Fruit fly (Drosophila melanogaster) whole organism, embryonic: Measurements from ENCODE around the gene CG17267.

Source experiments
- Blimp-1 ChIP-seq: fragments of 200-800 bp; sonication (Bioruptor generic); optimal IDR thresholded peaks from 3 replicates; lab custom pipeline; 2018; ENCODE audit warnings: missing biosample characterization, missing genetic modification characterization, mild to moderate bottlenecking, moderate library complexity, missing genetic modification reagents
- CG11695 ChIP-seq: fragments of 200-800 bp; sonication (Bioruptor generic); IDR thresholded peaks from 3 replicates; pipeline ENCODE4 v1.3.6; 2022; ENCODE audit warnings: missing biosample characterization, missing genetic modification characterization
- CG12071 ChIP-seq: fragments of 200-800 bp; sonication (Bioruptor generic); optimal IDR thresholded peaks from 3 replicates; lab custom pipeline; 2018; ENCODE audit warnings: missing biosample characterization, mild to moderate bottlenecking, missing genetic modification characterization
- CG12236 ChIP-seq: fragments of 200-800 bp; sonication (Bioruptor generic); optimal IDR thresholded peaks from 2 replicates; lab custom pipeline; 2016; ENCODE audit warnings: missing biosample characterization, missing genetic modification characterization
- CG16813 ChIP-seq: fragments of 200-800 bp; sonication (Bioruptor generic); IDR thresholded peaks from 3 replicates; pipeline ENCODE4 v1.3.6; 2022; ENCODE audit warnings: missing biosample characterization, missing genetic modification characterization; ENCODE audit not compliant: partially characterized antibody
- CG16815 ChIP-seq: fragments of 200-800 bp; sonication (Bioruptor generic); optimal IDR thresholded peaks from 3 replicates; lab custom pipeline; 2017; ENCODE audit warnings: missing biosample characterization, mild to moderate bottlenecking, missing genetic modification characterization
- CG17328 ChIP-seq: fragments of 200-800 bp; sonication (Bioruptor generic); IDR thresholded peaks from 2 replicates; pipeline ENCODE4 v1.3.6; 2022; ENCODE audit warnings: missing biosample characterization, missing genetic modification characterization
- CG17361 ChIP-seq: fragments of 200-800 bp; sonication (Bioruptor generic); IDR thresholded peaks from 3 replicates; pipeline ENCODE4 v1.3.6; 2022; ENCODE audit warnings: missing biosample characterization, missing genetic modification characterization
- CG1832 ChIP-seq: fragments of 200-800 bp; sonication (Bioruptor generic); optimal IDR thresholded peaks from 2 replicates; lab custom pipeline; 2017; ENCODE audit warnings: missing biosample characterization, mild to moderate bottlenecking, missing genetic modification characterization, inconsistent platforms
- CG31224 ChIP-seq: fragments of 200-800 bp; sonication (Bioruptor generic); IDR thresholded peaks from 2 replicates; pipeline ENCODE4 v1.3.6; 2022; ENCODE audit warnings: missing biosample characterization, missing genetic modification characterization
- CG32772 ChIP-seq: fragments of 200-800 bp; sonication (Bioruptor generic); IDR thresholded peaks from 2 replicates; pipeline ENCODE4 v1.3.6; 2022; ENCODE audit warnings: missing biosample characterization, missing genetic modification characterization
- CG4730 ChIP-seq: fragments of 200-800 bp; sonication (Bioruptor generic); IDR thresholded peaks from 2 replicates; pipeline ENCODE4 v1.3.6; 2022; ENCODE audit warnings: missing biosample characterization, missing genetic modification characterization
- CG5180 ChIP-seq: fragments of 200-800 bp; sonication (Bioruptor generic); optimal IDR thresholded peaks from 3 replicates; lab custom pipeline; 2017; ENCODE audit warnings: missing biosample characterization, missing genetic modification characterization, mild to moderate bottlenecking, moderate library complexity, missing genetic modification reagents
- CG7745 ChIP-seq: fragments of 200-800 bp; sonication (Bioruptor generic); optimal IDR thresholded peaks from 2 replicates; lab custom pipeline; 2018; ENCODE audit warnings: missing biosample characterization, mild to moderate bottlenecking, missing genetic modification characterization, moderate library complexity
- CG9817 ChIP-seq: fragments of 200-800 bp; sonication (Bioruptor generic); optimal IDR thresholded peaks from 2 replicates; lab custom pipeline; 2018; ENCODE audit warnings: missing biosample characterization, mild to moderate bottlenecking, missing genetic modification characterization, moderate library complexity
- Dip2 ChIP-seq: fragments of 200-800 bp; sonication (Bioruptor generic); IDR thresholded peaks from 2 replicates; pipeline ENCODE4 v1.3.6; 2022; ENCODE audit warnings: missing biosample characterization, missing genetic modification characterization
- Fer3 ChIP-seq: fragments of 200-800 bp; sonication (Bioruptor generic); optimal IDR thresholded peaks from 2 replicates; lab custom pipeline; 2018; ENCODE audit warnings: missing biosample characterization, mild to moderate bottlenecking, missing genetic modification characterization, moderate library complexity
- Gug ChIP-seq: fragments of 200-800 bp; sonication (Bioruptor generic); IDR thresholded peaks from 4 replicates; pipeline ENCODE4 v1.3.6; 2022; ENCODE audit warnings: missing biosample characterization, missing genetic modification characterization
- H15 ChIP-seq: fragments of 200-800 bp; sonication (Bioruptor generic); IDR thresholded peaks from 3 replicates; pipeline ENCODE4 v1.3.6; 2022; ENCODE audit warnings: missing biosample characterization, missing genetic modification characterization
- Hmr ChIP-seq: fragments of 200-800 bp; sonication (Bioruptor generic); optimal IDR thresholded peaks from 3 replicates; lab custom pipeline; 2017; ENCODE audit warnings: mild to moderate bottlenecking, missing biosample characterization, missing genetic modification reagents, missing genetic modification characterization
- Hr78 ChIP-seq, 2 experiments: fragments of 200-800 bp in 1 of 2; fragments of >200 bp in 1 of 2; sonication (Bioruptor generic) in 1 of 2; optimal IDR thresholded peaks; 2 replicates each; lab custom pipeline; 2017 to 2019; ENCODE audit warnings: missing biosample characterization in 2 of 2, missing genetic modification characterization in 2 of 2, mild to moderate bottlenecking in 1 of 2, moderate library complexity in 1 of 2
- Lim3 ChIP-seq: fragments of 200-800 bp; sonication (Bioruptor generic); IDR thresholded peaks from 2 replicates; pipeline ENCODE4 v1.3.6; 2022; ENCODE audit warnings: missing biosample characterization, missing genetic modification characterization
- NK7.1 ChIP-seq: fragments of 200-800 bp; sonication (Bioruptor generic); optimal IDR thresholded peaks from 3 replicates; lab custom pipeline; 2016; ENCODE audit warnings: missing biosample characterization, missing genetic modification characterization
- Oaz ChIP-seq: fragments of 200-800 bp; sonication (Bioruptor generic); IDR thresholded peaks from 2 replicates; pipeline ENCODE4 v1.3.6; 2022; ENCODE audit warnings: missing biosample characterization, missing genetic modification characterization
- Scr ChIP-seq: fragments of 200-800 bp; sonication (Bioruptor generic); IDR thresholded peaks from 2 replicates; pipeline ENCODE4 v1.3.6; 2022; ENCODE audit warnings: missing biosample characterization, missing genetic modification characterization; ENCODE audit not compliant: partially characterized antibody
- Xbp1 ChIP-seq: fragments of 200-800 bp; sonication (Bioruptor generic); optimal IDR thresholded peaks from 3 replicates; lab custom pipeline; 2016; ENCODE audit warnings: missing biosample characterization, mild to moderate bottlenecking, missing genetic modification characterization
- ab ChIP-seq: fragments of 200-800 bp; sonication (Bioruptor generic); optimal IDR thresholded peaks from 2 replicates; lab custom pipeline; 2016; ENCODE audit warnings: missing biosample characterization, missing genetic modification characterization
- corto ChIP-seq: fragments of 200-800 bp; sonication (Bioruptor generic); optimal IDR thresholded peaks from 2 replicates; lab custom pipeline; 2016; ENCODE audit warnings: missing biosample characterization, mild to moderate bottlenecking, missing genetic modification characterization, moderate library complexity
- crc ChIP-seq: fragments of 200-800 bp; sonication (Bioruptor generic); optimal IDR thresholded peaks from 2 replicates; lab custom pipeline; 2016; ENCODE audit warnings: missing biosample characterization, missing genetic modification characterization
- dan ChIP-seq: fragments of 200-800 bp; sonication (Bioruptor generic); IDR thresholded peaks from 2 replicates; pipeline ENCODE4 v1.3.6; 2022; ENCODE audit warnings: missing biosample characterization, missing genetic modification characterization
- ems ChIP-seq: fragments of 200-800 bp; sonication (Bioruptor generic); optimal IDR thresholded peaks from 3 replicates; lab custom pipeline; 2016; ENCODE audit warnings: missing biosample characterization, missing genetic modification characterization
- eve ChIP-seq, 2 experiments: fragments of >200 bp; optimal IDR thresholded peaks; 2 replicates each; lab custom pipeline; 2017; ENCODE audit warnings: missing biosample characterization in 2 of 2, missing genetic modification characterization in 2 of 2
- exex ChIP-seq: fragments of 200-800 bp; sonication (Bioruptor generic); optimal IDR thresholded peaks from 4 replicates; lab custom pipeline; 2018; ENCODE audit warnings: missing biosample characterization, mild to moderate bottlenecking, missing genetic modification characterization, moderate library complexity
- eyg ChIP-seq: fragments of 200-800 bp; sonication (Bioruptor generic); optimal IDR thresholded peaks from 3 replicates; lab custom pipeline; 2016; ENCODE audit warnings: missing biosample characterization, missing genetic modification characterization
- fd64A ChIP-seq: fragments of 200-800 bp; sonication (Bioruptor generic); optimal IDR thresholded peaks from 3 replicates; lab custom pipeline; 2018; ENCODE audit warnings: missing biosample characterization, mild to moderate bottlenecking, missing genetic modification characterization
- gfzf ChIP-seq: fragments of 200-800 bp; sonication (Bioruptor generic); optimal IDR thresholded peaks from 2 replicates; lab custom pipeline; 2016; ENCODE audit warnings: missing biosample characterization, mild to moderate bottlenecking, missing genetic modification characterization, moderate library complexity
- hth ChIP-seq: fragments of >200 bp; optimal IDR thresholded peaks from 2 replicates; lab custom pipeline; 2017; ENCODE audit warnings: inconsistent platforms
- ind ChIP-seq: fragments of 200-800 bp; sonication (Bioruptor generic); optimal IDR thresholded peaks from 3 replicates; lab custom pipeline; 2016; ENCODE audit warnings: missing biosample characterization, missing genetic modification characterization
- kah ChIP-seq: fragments of 200-800 bp; sonication (Bioruptor generic); optimal IDR thresholded peaks from 2 replicates; lab custom pipeline; 2018; ENCODE audit warnings: missing biosample characterization, mild to moderate bottlenecking, missing genetic modification characterization
- lov ChIP-seq, 2 experiments: fragments of 200-800 bp in 1 of 2; fragments of >200 bp in 1 of 2; sonication (Bioruptor generic) in 1 of 2; IDR thresholded peaks in 1 of 2; optimal IDR thresholded peaks in 1 of 2; 2 replicates in 1 of 2; 3 replicates in 1 of 2; pipeline versions ENCODE4 v1.3.6 to Lab custom; 2017 to 2022; ENCODE audit warnings: missing biosample characterization in 1 of 2, missing genetic modification characterization in 1 of 2
- maf-S ChIP-seq: fragments of 200-800 bp; sonication (Bioruptor generic); optimal IDR thresholded peaks from 2 replicates; lab custom pipeline; 2016; ENCODE audit warnings: missing biosample characterization, missing genetic modification characterization
- odd ChIP-seq: fragments of 200-800 bp; sonication (Bioruptor generic); optimal IDR thresholded peaks from 2 replicates; lab custom pipeline; 2017; ENCODE audit warnings: missing biosample characterization, mild to moderate bottlenecking, missing genetic modification characterization
- otp ChIP-seq: fragments of 200-800 bp; sonication (Bioruptor generic); IDR thresholded peaks from 3 replicates; pipeline ENCODE4, ENCODE4 v1.3.6; 2022; ENCODE audit warnings: missing biosample characterization, missing genetic modification characterization
- pros ChIP-seq: fragments of 200-800 bp; sonication (Bioruptor generic); optimal IDR thresholded peaks from 3 replicates; lab custom pipeline; 2019; ENCODE audit warnings: missing biosample characterization, mild to moderate bottlenecking, missing genetic modification characterization, moderate library complexity
- sens ChIP-seq: fragments of 200-800 bp; sonication (Bioruptor generic); peaks from one replicate; lab custom pipeline; 2016; ENCODE audit warnings: missing biosample characterization, missing genetic modification characterization
- seq ChIP-seq: fragments of 200-800 bp; sonication (Bioruptor generic); IDR thresholded peaks from 2 replicates; pipeline ENCODE4 v1.3.6; 2022; ENCODE audit warnings: missing biosample characterization, missing genetic modification characterization
- sob ChIP-seq: fragments of 200-800 bp; sonication (Bioruptor generic); IDR thresholded peaks from 2 replicates; pipeline ENCODE4 v1.3.6; 2022; ENCODE audit warnings: missing biosample characterization, missing genetic modification characterization
- tna ChIP-seq: fragments of 200-800 bp; sonication (Bioruptor generic); IDR thresholded peaks from 2 replicates; pipeline ENCODE4 v1.3.6; 2022; ENCODE audit warnings: missing biosample characterization, missing genetic modification characterization; ENCODE audit not compliant: partially characterized antibody
- tx ChIP-seq: fragments of 200-800 bp; sonication (Bioruptor generic); optimal IDR thresholded peaks from 2 replicates; lab custom pipeline; 2016; ENCODE audit warnings: missing biosample characterization, missing genetic modification characterization
- vvl ChIP-seq: fragments of 200-800 bp; sonication (Bioruptor generic); IDR thresholded peaks from 2 replicates; pipeline ENCODE4 v1.3.6; 2022; ENCODE audit warnings: missing biosample characterization, missing genetic modification characterization
- wek ChIP-seq: fragments of 200-800 bp; sonication (Bioruptor generic); optimal IDR thresholded peaks from 3 replicates; lab custom pipeline; 2018; ENCODE audit warnings: missing biosample characterization, mild to moderate bottlenecking, missing genetic modification characterization, moderate library complexity
- zfh2 ChIP-seq: fragments of 200-800 bp; sonication (Bioruptor generic); optimal IDR thresholded peaks from 2 replicates; lab custom pipeline; 2016; ENCODE audit warnings: missing biosample characterization, missing genetic modification characterization

The CG17267 gene

DNA sequence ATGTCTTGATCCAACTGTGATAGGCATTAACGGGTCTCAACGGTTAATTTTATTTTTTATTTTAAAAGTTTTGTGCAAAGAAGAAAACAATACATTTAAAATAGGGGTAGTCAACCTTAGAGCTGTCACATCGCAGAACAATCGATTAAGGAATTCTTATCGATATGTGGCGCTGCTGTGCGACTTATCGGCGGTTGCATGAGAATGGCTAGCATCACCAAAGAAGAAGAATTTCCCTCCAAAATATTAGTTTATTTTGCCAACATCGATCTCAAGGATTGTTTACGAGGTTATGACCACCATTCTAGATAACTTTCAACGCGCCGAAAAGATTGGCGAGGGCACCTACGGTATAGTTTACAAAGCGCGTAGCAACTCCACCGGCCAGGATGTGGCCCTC is 3.5 kb downstream of the CG17267 start, which contains the start of gene Cdk2 (continued):
- TF ChIP-seq dan (GFP tag; lab: Robert Waterston, UW) = no peak
- TF ChIP-seq Xbp1 = peak; percentile 34
- peak; percentile 33; the same call in 1 of the 2 replicates for TF ChIP-seq sob
- peak; percentile 98 for TF ChIP-seq wek (GFP tag; lab: Kevin White, UChicago)
- TF ChIP-seq Hr78 (GFP tag; optimal IDR thresholded peaks at IDR 0.05; lab: Kevin White, UChicago) = no peak
- no peak for TF ChIP-seq CG4730 (GFP tag; lab: Robert Waterston, UW)
- TF ChIP-seq eyg (GFP tag; lab: Kevin White, UChicago) = no peak
- no peak for TF ChIP-seq Lim3
- no peak for TF ChIP-seq odd (GFP tag; lab: Kevin White, UChicago)
- no peak for TF ChIP-seq lov (optimal IDR thresholded peaks at IDR 0.05; lab: Kevin White, UChicago)
- no peak for TF ChIP-seq lov (GFP tag; IDR thresholded peaks at IDR 0.05; lab: Robert Waterston, UW)
- no peak for TF ChIP-seq CG5180 (GFP tag; lab: Kevin White, UChicago)
- no peak for TF ChIP-seq CG31224
- no peak for TF ChIP-seq pros (GFP tag; lab: Kevin White, UChicago)
- no peak for TF ChIP-seq CG12236 (GFP tag; lab: Kevin White, UChicago)
- TF ChIP-seq NK7.1 = no peak
- TF ChIP-seq ind = no peak
- peak; percentile 92 for TF ChIP-seq Scr
- TF ChIP-seq CG9817 (tag; lab: Kevin White, UChicago) = no peak
- TF ChIP-seq CG17361 (GFP tag; lab: Robert Waterston, UW) = no peak
- no peak for TF ChIP-seq Oaz (GFP tag; lab: Robert Waterston, UW)
- TF ChIP-seq gfzf (GFP tag; lab: Kevin White, UChicago) = peak; percentile 1
- no peak; the same call in 3 of the 4 replicates for TF ChIP-seq Gug (GFP tag; lab: Robert Waterston, UW)
- TF ChIP-seq CG17328 = no peak
- TF ChIP-seq tna = peak; percentile 87
- TF ChIP-seq H15 (GFP tag; lab: Robert Waterston, UW) = no peak
- no peak for TF ChIP-seq Hmr (GFP tag; lab: Kevin White, UChicago)
- TF ChIP-seq seq = no peak
- no peak for TF ChIP-seq Blimp-1
- TF ChIP-seq corto (GFP tag; lab: Kevin White, UChicago) = no peak
- TF ChIP-seq kah (GFP tag; lab: Kevin White, UChicago) = no peak
- no peak for TF ChIP-seq fd64A (GFP tag; lab: Kevin White, UChicago)
- no peak for TF ChIP-seq ems (GFP tag; lab: Kevin White, UChicago)
- TF ChIP-seq CG11695 = no peak
- TF ChIP-seq eve (GFP tag; optimal IDR thresholded peaks at IDR 0.05; lab: Kevin White, UChicago) = no peak
- peak; percentile 7 for TF ChIP-seq zfh2
- TF ChIP-seq Dip2 (GFP tag; lab: Robert Waterston, UW) = no peak
- TF ChIP-seq CG16813 (GFP tag; lab: Robert Waterston, UW) = peak; percentile 94
- TF ChIP-seq CG16815 (GFP tag; lab: Kevin White, UChicago) = no peak
- no peak for TF ChIP-seq Fer3 (tag; lab: Kevin White, UChicago)
- no peak for TF ChIP-seq CG7745
- no peak for TF ChIP-seq CG1832 (GFP tag; lab: Kevin White, UChicago)
- no peak for TF ChIP-seq otp (GFP tag; lab: Robert Waterston, UW)
- TF ChIP-seq crc (GFP tag; lab: Kevin White, UChicago) = no peak
- no peak for TF ChIP-seq CG12071 (GFP tag; lab: Kevin White, UChicago)
- no peak for TF ChIP-seq ab (GFP tag; lab: Kevin White, UChicago)
- TF ChIP-seq hth (lab: Kevin White, UChicago) = no peak
- peak; percentile 80 for TF ChIP-seq sens (GFP tag; lab: Kevin White, UChicago)
- TF ChIP-seq CG32772 = no peak
- TF ChIP-seq maf-S (GFP tag; lab: Kevin White, UChicago) = no peak
- TF ChIP-seq tx (GFP tag; lab: Kevin White, UChicago) = no peak
- peak; percentile 66 for TF ChIP-seq vvl
- TF ChIP-seq exex (tag; lab: Kevin White, UChicago) = no peak
